Worm (Caenorhabditis elegans) whole organism, L4 larva: ENCODE data around the gene clec-2.
"Not testable (repeated sequence)": the region's sequence is repeated elsewhere in the genome, so short reads cannot be mapped to it uniquely, and the experiment has no call there.

ENCODE experiments used
- F44E2.7 ChIP-seq: fragments of 200-800 bp; sonication (Bioruptor generic); IDR thresholded peaks from 2 replicates; pipeline ENCODE4 v2.1.2; 2022; ENCODE audit warnings: missing genetic modification characterization, missing compliant biosample characterization
- aly-2 ChIP-seq: sonication (generic microtip); optimal IDR thresholded peaks from 2 replicates; lab custom pipeline; 2018; ENCODE audit warnings: missing biosample characterization, missing genetic modification characterization
- ama-1 ChIP-seq: fragments of 150-350 bp; optimal IDR thresholded peaks from 2 replicates; lab custom pipeline; 2014; ENCODE audit warnings: inconsistent platforms, mixed read lengths
- ceh-82 ChIP-seq: sonication (generic microtip); optimal IDR thresholded peaks from 2 replicates; lab custom pipeline; 2017; ENCODE audit warnings: missing biosample characterization, missing genetic modification characterization
- daf-12 ChIP-seq: fragments of 150-350 bp; optimal IDR thresholded peaks from 2 replicates; lab custom pipeline; 2014; ENCODE audit warnings: missing biosample characterization, missing genetic modification reagents, missing genetic modification characterization
- dpl-1 ChIP-seq: fragments of 150-350 bp; optimal IDR thresholded peaks from 2 replicates; lab custom pipeline; 2014; ENCODE audit warnings: missing biosample characterization, missing genetic modification reagents, missing genetic modification characterization
- hif-1 ChIP-seq, 2 experiments: sonication (generic microtip); optimal IDR thresholded peaks; 2 replicates each; lab custom pipeline; 2016 to 2017; ENCODE audit warnings: missing compliant biosample characterization in 2 of 2, missing genetic modification characterization in 2 of 2, missing genetic modification reagents in 2 of 2, missing genotype in 2 of 2, mild to moderate bottlenecking in 1 of 2
- hlh-30 ChIP-seq: sonication (generic microtip); optimal IDR thresholded peaks from 2 replicates; lab custom pipeline; 2017; ENCODE audit warnings: antibody characterized with exemption, mild to moderate bottlenecking, missing genetic modification characterization, missing compliant biosample characterization; ENCODE audit not compliant: insufficient read depth
- lin-13 ChIP-seq: fragments of 150-350 bp; optimal IDR thresholded peaks from 2 replicates; lab custom pipeline; 2014; ENCODE audit warnings: missing biosample characterization, missing genetic modification reagents, missing genetic modification characterization
- mep-1 ChIP-seq: fragments of 150-350 bp; sonication (generic microtip); optimal IDR thresholded peaks from 3 replicates; lab custom pipeline; 2014; ENCODE audit warnings: missing biosample characterization, missing genetic modification characterization
- nhr-77 ChIP-seq: fragments of 150-350 bp; optimal IDR thresholded peaks from 2 replicates; lab custom pipeline; 2014; ENCODE audit warnings: missing biosample characterization, missing genetic modification characterization
- tag-97 ChIP-seq: fragments of 200-800 bp; sonication (Bioruptor generic); IDR thresholded peaks from 2 replicates; pipeline ENCODE4 v1.3.6; 2022; ENCODE audit warnings: missing genetic modification characterization, missing compliant biosample characterization
- unc-130 ChIP-seq: sonication (generic microtip); optimal IDR thresholded peaks from 2 replicates; lab custom pipeline; 2016; ENCODE audit warnings: missing genetic modification reagents, missing genetic modification characterization, missing compliant biosample characterization
- unc-62 ChIP-seq, 3 experiments: fragments of 150-350 bp in 1 of 3; sonication (generic microtip); optimal IDR thresholded peaks in 2 of 3; peaks in 1 of 3; 1 replicate in 1 of 3; 2 replicates in 2 of 3; lab custom pipeline; 2014 to 2017; ENCODE audit warnings: missing biosample characterization in 3 of 3, missing genetic modification characterization in 3 of 3, missing genetic modification reagents in 3 of 3, missing genotype in 1 of 3

DNA sequence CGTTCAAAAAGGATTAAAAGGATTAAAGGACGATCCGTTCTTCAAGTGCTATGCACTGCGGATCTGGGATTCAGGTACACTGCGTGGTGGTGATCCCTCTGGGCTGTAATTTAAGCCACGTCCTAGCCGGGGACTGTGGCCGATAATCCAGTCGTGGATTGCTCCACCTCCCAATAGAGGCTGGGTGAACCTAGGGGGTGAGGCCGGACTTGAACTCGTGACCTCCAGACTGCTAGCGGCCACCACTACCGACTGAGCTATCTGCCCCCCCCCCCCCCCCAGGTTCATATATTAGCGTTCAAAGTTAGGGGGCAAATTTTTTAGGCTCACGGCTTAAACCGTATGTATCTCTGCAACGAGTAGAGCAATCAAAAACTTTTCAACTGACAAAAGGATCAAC, 34.2 kb downstream of the clec-2 start:
- TF ChIP-seq tag-97; nhr-77 (tag; lab: Kevin White, UChicago); unc-130; unc-62 (GFP tag; optimal IDR thresholded peaks at IDR 0.05 in 1 of 2; lab: Kevin White, UChicago); unc-62 (tag; optimal IDR thresholded peaks at IDR 0.05; lab: Kevin White, UChicago); hlh-30 (tag; lab: Kevin White, UChicago); dpl-1 (GFP tag; lab: Kevin White, UChicago); hif-1 (tag; optimal IDR thresholded peaks at IDR 0.05; lab: Kevin White, UChicago); ama-1 (lab: Kevin White, UChicago); F44E2.7; daf-12 (tag; lab: Kevin White, UChicago); lin-13 (GFP tag; lab: Kevin White, UChicago); aly-2; ceh-82 (tag; lab: Kevin White, UChicago); mep-1 (tag; lab: Kevin White, UChicago): not testable (repeated sequence)
